Worm (Caenorhabditis elegans): Measurements from ENCODE around the gene F25E5.1.

DNA sequence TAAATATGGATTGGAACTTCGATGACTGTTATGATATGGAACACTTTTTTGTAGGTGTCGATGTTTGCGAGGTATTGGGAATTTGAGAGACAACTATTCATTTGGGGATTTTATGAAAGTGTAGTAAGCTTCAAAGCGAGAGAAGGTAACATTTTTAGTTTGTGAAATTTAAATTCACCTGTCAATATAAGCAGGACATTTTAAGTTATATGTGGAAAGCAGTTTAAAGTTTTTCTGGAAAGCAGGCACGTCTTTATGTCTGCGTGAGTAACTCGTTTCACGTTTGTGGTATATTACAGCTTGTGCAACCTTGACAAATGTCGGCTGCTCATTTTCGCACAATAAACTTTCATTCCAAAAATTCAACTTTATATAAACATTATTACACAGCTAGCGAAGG, 38.6 kb downstream of the F25E5.1 start, which contains the start of gene srh-229:
- no peak for TF ChIP-seq snpc-4 (tag; optimal IDR thresholded peaks at IDR 0.05)
- TF ChIP-seq jun-1 (tag; optimal IDR thresholded peaks at IDR 0.05) = no peak
- no peak for TF ChIP-seq nhr-11 (tag; optimal IDR thresholded peaks at IDR 0.05)
- no peak for TF ChIP-seq hif-1 (tag; optimal IDR thresholded peaks at IDR 0.05)
- no peak for TF ChIP-seq nhr-28 (tag; optimal IDR thresholded peaks at IDR 0.05)
- no peak for TF ChIP-seq F49E8.2 (tag; optimal IDR thresholded peaks at IDR 0.05; ENCODE audit: borderline replicate concordance)
- TF ChIP-seq ama-1 (optimal IDR thresholded peaks at IDR 0.05) = no peak
- TF ChIP-seq ceh-20 (GFP tag; IDR thresholded peaks at IDR 0.05) = no peak
- no peak for TF ChIP-seq daf-16 (GFP tag; optimal IDR thresholded peaks at IDR 0.05)
- TF ChIP-seq daf-16 (tag; optimal IDR thresholded peaks at IDR 0.05) = no peak
- no peak for TF ChIP-seq skn-1 (tag; optimal IDR thresholded peaks at IDR 0.05)
- no peak for TF ChIP-seq egl-27 (tag; optimal IDR thresholded peaks at IDR 0.05)
- no peak for TF ChIP-seq ceh-44 (GFP tag; IDR thresholded peaks at IDR 0.05)
- no peak for TF ChIP-seq dmd-6 (GFP tag; IDR thresholded peaks at IDR 0.05)
- TF ChIP-seq nhr-237 (tag; optimal IDR thresholded peaks at IDR 0.05) = no peak
